Fruit fly (Drosophila melanogaster) whole organism, pupa: ENCODE results near the gene CG1622.

Experiments
- CG10348 ChIP-seq: fragments of 200-800 bp; sonication (Bioruptor generic); IDR thresholded peaks from 2 replicates; pipeline ENCODE4 v1.3.6; 2022; ENCODE audit warnings: missing biosample characterization, missing genetic modification characterization
- CG12605 ChIP-seq: fragments of 200-800 bp; sonication (Bioruptor generic); IDR thresholded peaks from 2 replicates; pipeline ENCODE4 v1.3.6; 2022; ENCODE audit warnings: missing biosample characterization, missing genetic modification characterization
- CG13204 ChIP-seq: fragments of 200-800 bp; sonication (Bioruptor generic); optimal IDR thresholded peaks from 2 replicates; lab custom pipeline; 2018; ENCODE audit warnings: missing biosample characterization, mild to moderate bottlenecking, missing genetic modification characterization, moderate library complexity
- CG14655 ChIP-seq: fragments of 200-800 bp; sonication (Bioruptor generic); optimal IDR thresholded peaks from 3 replicates; lab custom pipeline; 2017; ENCODE audit warnings: mild to moderate bottlenecking, missing biosample characterization, missing genetic modification reagents, missing genetic modification characterization
- CG15710 ChIP-seq: fragments of 200-800 bp; sonication (Bioruptor generic); optimal IDR thresholded peaks from 2 replicates; lab custom pipeline; 2018; ENCODE audit warnings: missing biosample characterization, mild to moderate bottlenecking, missing genetic modification characterization, moderate library complexity
- CG17806 ChIP-seq: fragments of 200-800 bp; sonication (Bioruptor generic); optimal IDR thresholded peaks from 2 replicates; lab custom pipeline; 2018; ENCODE audit warnings: missing biosample characterization, mild to moderate bottlenecking, missing genetic modification characterization, moderate library complexity
- CG32121 ChIP-seq: fragments of 200-800 bp; sonication (Bioruptor generic); IDR thresholded peaks from 2 replicates; pipeline ENCODE4 v1.3.6; 2022; ENCODE audit warnings: missing biosample characterization, missing genetic modification characterization
- CG34367 ChIP-seq: fragments of 200-800 bp; sonication (Bioruptor generic); optimal IDR thresholded peaks from 2 replicates; lab custom pipeline; 2018; ENCODE audit warnings: missing biosample characterization, mild to moderate bottlenecking, missing genetic modification characterization
- CG4496 ChIP-seq: fragments of 200-800 bp; sonication (Bioruptor generic); IDR thresholded peaks from 3 replicates; pipeline ENCODE4 v1.3.6; 2022; ENCODE audit warnings: missing biosample characterization, missing genetic modification characterization
- CG8159 ChIP-seq: fragments of 200-800 bp; sonication (Bioruptor generic); optimal IDR thresholded peaks from 3 replicates; lab custom pipeline; 2018; ENCODE audit warnings: missing biosample characterization, mild to moderate bottlenecking, missing genetic modification characterization, moderate library complexity
- CG8301 ChIP-seq: fragments of 200-800 bp; sonication (Bioruptor generic); optimal IDR thresholded peaks from 2 replicates; lab custom pipeline; 2018; ENCODE audit warnings: missing biosample characterization, mild to moderate bottlenecking, missing genetic modification characterization
- CG9948 ChIP-seq: fragments of 200-800 bp; sonication (Bioruptor generic); optimal IDR thresholded peaks from 2 replicates; lab custom pipeline; 2018; ENCODE audit warnings: missing biosample characterization, mild to moderate bottlenecking, missing genetic modification characterization, moderate library complexity
- D1 ChIP-seq: fragments of 200-800 bp; sonication (Bioruptor generic); optimal IDR thresholded peaks from 2 replicates; lab custom pipeline; 2018; ENCODE audit warnings: missing biosample characterization, mild to moderate bottlenecking, missing genetic modification characterization, moderate library complexity
- EcR ChIP-seq: fragments of 200-800 bp; sonication (Bioruptor generic); optimal IDR thresholded peaks from 3 replicates; lab custom pipeline; 2019; ENCODE audit warnings: missing biosample characterization, missing genetic modification characterization, mild to moderate bottlenecking, moderate library complexity, missing genetic modification reagents
- Ets98B ChIP-seq: fragments of 200-800 bp; sonication (Bioruptor generic); IDR thresholded peaks from 2 replicates; pipeline ENCODE4 v1.3.6; 2022; ENCODE audit warnings: missing biosample characterization, missing genetic modification characterization
- Pif1A ChIP-seq: fragments of 200-800 bp; sonication (Bioruptor generic); optimal IDR thresholded peaks from 3 replicates; lab custom pipeline; 2016; ENCODE audit warnings: missing biosample characterization, missing genetic modification characterization
- Pif1B ChIP-seq: fragments of 200-800 bp; sonication (Bioruptor generic); optimal IDR thresholded peaks from 3 replicates; lab custom pipeline; 2016; ENCODE audit warnings: missing biosample characterization, missing genetic modification characterization
- Snoo ChIP-seq: fragments of 200-800 bp; sonication (Bioruptor generic); optimal IDR thresholded peaks from 3 replicates; lab custom pipeline; 2017; ENCODE audit warnings: missing biosample characterization, mild to moderate bottlenecking, missing genetic modification characterization, inconsistent platforms
- fd96Ca ChIP-seq: fragments of 200-800 bp; sonication (Bioruptor generic); IDR thresholded peaks from 3 replicates; pipeline ENCODE4 v1.3.6; 2022; ENCODE audit warnings: missing biosample characterization, missing genetic modification characterization
- gl ChIP-seq: fragments of 200-800 bp; sonication (Bioruptor generic); optimal IDR thresholded peaks from 2 replicates; lab custom pipeline; 2018; ENCODE audit warnings: missing biosample characterization, mild to moderate bottlenecking, missing genetic modification characterization
- rn ChIP-seq: fragments of 200-800 bp; sonication (Bioruptor generic); IDR thresholded peaks from 2 replicates; pipeline ENCODE4 v1.3.6; 2022; ENCODE audit warnings: missing biosample characterization, missing genetic modification characterization

Gene CG1622

dm6 chrX:13285749-13286336 is 11.0 kb upstream of the CG1622 start:
- TF ChIP-seq CG34367 = no peak
- TF ChIP-seq CG13204 (GFP tag; lab: Kevin White, UChicago) = no peak
- TF ChIP-seq D1 = no peak
- TF ChIP-seq, all 21 proteins: peak for 0

dm6 chrX:13287854-13288376 is 9.0 kb upstream of the CG1622 start, which contains the start of gene Remo:
Gene Remo, plus strand, starts transcription at chrX:13288051.
- TF ChIP-seq EcR (GFP tag; lab: Kevin White, UChicago) = peak; percentile 66
- TF ChIP-seq CG9948 (tag; lab: Kevin White, UChicago) = no peak

- TF ChIP-seq CG34367 = no peak
- TF ChIP-seq D1 = no peak
- TF ChIP-seq CG14655 (GFP tag; lab: Kevin White, UChicago) = no peak
- no peak for TF ChIP-seq CG17806 (tag; lab: Kevin White, UChicago)
- no peak for TF ChIP-seq CG12605 (GFP tag; lab: Robert Waterston, UW)
- no peak for TF ChIP-seq Pif1A (GFP tag; lab: Kevin White, UChicago)
- no peak for TF ChIP-seq CG10348 (GFP tag; lab: Robert Waterston, UW)
- no peak for TF ChIP-seq gl
- no peak for TF ChIP-seq CG13204 (GFP tag; lab: Kevin White, UChicago)
- no peak for TF ChIP-seq CG8159 (tag; lab: Kevin White, UChicago)
- TF ChIP-seq CG15710 (tag; lab: Kevin White, UChicago) = no peak
- TF ChIP-seq CG32121 (GFP tag; lab: Robert Waterston, UW) = no peak
- no peak for TF ChIP-seq Ets98B (GFP tag; lab: Robert Waterston, UW)
- TF ChIP-seq, all 21 proteins: peak for 0
Measured at dm6 chrX:13300835-13301502, 4.1 kb downstream of the CG1622 start.

dm6 chrX:13302315-13302614 is 5.4 kb downstream of the CG1622 start, which contains the start of gene CG1764:
Gene CG1764, minus strand, starts transcription at chrX:13302415.
- TF ChIP-seq CG12605 (GFP tag; lab: Robert Waterston, UW) (no peak), EcR (GFP tag; lab: Kevin White, UChicago) (no peak), CG9948 (tag; lab: Kevin White, UChicago) (no peak), Pif1B (no peak), CG13204 (GFP tag; lab: Kevin White, UChicago) (no peak), CG8301 (tag; lab: Kevin White, UChicago) (no peak)

- TF ChIP-seq Ets98B (GFP tag; lab: Robert Waterston, UW) (peak; percentile 32; the same call in 1 of the 2 replicates), CG13204 (GFP tag; lab: Kevin White, UChicago) (peak; percentile 96), CG12605 (GFP tag; lab: Robert Waterston, UW) (peak; percentile 71), D1 (no peak), rn (GFP tag; lab: Robert Waterston, UW) (peak; percentile 10; the same call in 1 of the 2 replicates), Snoo (tag; lab: Kevin White, UChicago) (peak; percentile 53), CG32121 (GFP tag; lab: Robert Waterston, UW) (peak; percentile 68), CG17806 (tag; lab: Kevin White, UChicago) (peak; percentile 17), CG34367 (no peak), Pif1B (no peak), CG8159 (tag; lab: Kevin White, UChicago) (peak; percentile 36), CG10348 (GFP tag; lab: Robert Waterston, UW) (no peak), EcR (GFP tag; lab: Kevin White, UChicago) (peak; percentile 80), CG9948 (tag; lab: Kevin White, UChicago) (peak; percentile 18), gl (peak; percentile 82), fd96Ca (GFP tag; lab: Robert Waterston, UW) (peak; percentile 75), CG4496 (GFP tag; lab: Robert Waterston, UW) (peak; percentile 80), CG8301 (tag; lab: Kevin White, UChicago) (peak; percentile 0), CG15710 (tag; lab: Kevin White, UChicago) (peak; percentile 58), CG14655 (GFP tag; lab: Kevin White, UChicago) (peak; percentile 0), Pif1A (GFP tag; lab: Kevin White, UChicago) (no peak)
Measured at dm6 chrX:13302615-13303526, 6.0 kb downstream of the CG1622 start.

dm6 chrX:13303527-13303655 is 6.5 kb downstream of the CG1622 start, which contains the start of gene IP3K2:
Gene IP3K2, plus strand, starts transcription at chrX:13303633.
- TF ChIP-seq D1 (no peak), Pif1B (no peak), CG34367 (no peak), CG13204 (GFP tag; lab: Kevin White, UChicago) (no peak), CG8301 (tag; lab: Kevin White, UChicago) (no peak), CG10348 (GFP tag; lab: Robert Waterston, UW) (no peak), CG15710 (tag; lab: Kevin White, UChicago) (no peak), Pif1A (GFP tag; lab: Kevin White, UChicago) (no peak), CG12605 (GFP tag; lab: Robert Waterston, UW) (no peak)
